Fruit fly (Drosophila melanogaster): Measurements from ENCODE around the gene pns.

DNA sequence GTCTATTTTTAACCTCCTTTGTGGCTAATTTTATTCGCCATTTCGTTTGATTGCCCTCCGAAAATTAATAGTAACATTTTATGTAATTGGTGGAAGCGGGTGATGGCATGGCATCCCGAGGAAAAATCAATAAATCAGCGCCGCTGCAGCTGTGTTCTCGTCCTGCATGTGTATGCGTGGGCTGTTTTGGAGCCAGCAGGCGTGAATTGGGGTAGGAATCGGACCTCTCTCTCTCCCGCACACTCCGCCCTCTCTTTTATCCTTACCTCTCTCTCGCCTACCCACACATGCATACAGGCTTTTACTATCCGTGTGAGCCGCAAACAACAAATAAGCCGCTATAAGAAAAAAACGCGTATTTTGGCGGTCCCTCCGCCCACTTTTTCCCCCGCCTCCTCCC is 40.4 kb downstream of the pns start:
- no peak for TF ChIP-seq CG8478 (optimal IDR thresholded peaks at IDR 0.05)
- no peak for TF ChIP-seq CTCF (optimal IDR thresholded peaks at IDR 0.05)

Measured in S2 (cell line).